Fruit fly (Drosophila melanogaster) whole organism, embryonic: ENCODE data around the gene MICAL-like.

ENCODE experiments used
- Bdp1 ChIP-seq: fragments of 200-800 bp; sonication (Bioruptor generic); optimal IDR thresholded peaks from 3 replicates; lab custom pipeline; 2016; ENCODE audit warnings: missing biosample characterization, missing genetic modification characterization
- CG10274 ChIP-seq: fragments of 200-800 bp; sonication (Bioruptor generic); optimal IDR thresholded peaks from 3 replicates; lab custom pipeline; 2017; ENCODE audit warnings: missing biosample characterization, mild to moderate bottlenecking, missing genetic modification characterization
- CG10366 ChIP-seq: fragments of 200-800 bp; sonication (Bioruptor generic); IDR thresholded peaks from 2 replicates; pipeline ENCODE4 v1.3.6; 2022; ENCODE audit warnings: missing biosample characterization, missing genetic modification characterization
- CG10979 ChIP-seq: fragments of 200-800 bp; sonication (Bioruptor generic); optimal IDR thresholded peaks from 2 replicates; lab custom pipeline; 2018; ENCODE audit warnings: missing biosample characterization, mild to moderate bottlenecking, missing genetic modification characterization, moderate library complexity
- CG11695 ChIP-seq: fragments of 200-800 bp; sonication (Bioruptor generic); IDR thresholded peaks from 3 replicates; pipeline ENCODE4 v1.3.6; 2022; ENCODE audit warnings: missing biosample characterization, missing genetic modification characterization
- CG13624 ChIP-seq: fragments of 200-800 bp; sonication (Bioruptor generic); optimal IDR thresholded peaks from 2 replicates; lab custom pipeline; 2016; ENCODE audit warnings: missing biosample characterization, missing genetic modification characterization
- CG13894 ChIP-seq: fragments of 200-800 bp; sonication (Bioruptor generic); optimal IDR thresholded peaks from 3 replicates; lab custom pipeline; 2018; ENCODE audit warnings: missing biosample characterization, mild to moderate bottlenecking, missing genetic modification characterization, moderate library complexity
- CG14667 ChIP-seq: fragments of 200-800 bp; sonication (Bioruptor generic); IDR thresholded peaks from 2 replicates; pipeline ENCODE4 v1.3.6; 2022; ENCODE audit warnings: missing biosample characterization, missing genetic modification characterization
- CG15269 ChIP-seq: fragments of 200-800 bp; sonication (Bioruptor generic); optimal IDR thresholded peaks from 2 replicates; lab custom pipeline; 2018; ENCODE audit warnings: missing biosample characterization, mild to moderate bottlenecking, missing genetic modification characterization, moderate library complexity
- CG1603 ChIP-seq: fragments of 200-800 bp; sonication (Bioruptor generic); optimal IDR thresholded peaks from 2 replicates; lab custom pipeline; 2019; ENCODE audit warnings: missing biosample characterization, mild to moderate bottlenecking, missing genetic modification characterization, moderate library complexity
- CG2120 ChIP-seq: fragments of 200-800 bp; sonication (Bioruptor generic); optimal IDR thresholded peaks from 3 replicates; lab custom pipeline; 2016; ENCODE audit warnings: missing biosample characterization, missing genetic modification characterization
- CG31365 ChIP-seq: fragments of 200-800 bp; sonication (Bioruptor generic); optimal IDR thresholded peaks from 2 replicates; lab custom pipeline; 2018; ENCODE audit warnings: missing biosample characterization, mild to moderate bottlenecking, missing genetic modification characterization
- CG32532 ChIP-seq: fragments of 200-800 bp; sonication (Bioruptor generic); IDR thresholded peaks from 2 replicates; pipeline ENCODE4 v1.3.6; 2022; ENCODE audit warnings: missing biosample characterization, missing genetic modification characterization
- CG5245 ChIP-seq: fragments of 200-800 bp; sonication (Bioruptor generic); optimal IDR thresholded peaks from 3 replicates; lab custom pipeline; 2016; ENCODE audit warnings: missing biosample characterization, missing genetic modification characterization
- CG6272 ChIP-seq: fragments of 200-800 bp; sonication (Bioruptor generic); IDR thresholded peaks from 2 replicates; pipeline ENCODE4 v1.3.6; 2022; ENCODE audit warnings: missing biosample characterization, missing genetic modification characterization
- CG8089 ChIP-seq: fragments of 200-800 bp; sonication (Bioruptor generic); optimal IDR thresholded peaks from 3 replicates; lab custom pipeline; 2016; ENCODE audit warnings: missing biosample characterization, missing genetic modification characterization
- CG9876 ChIP-seq: fragments of 200-800 bp; sonication (Bioruptor generic); optimal IDR thresholded peaks from 2 replicates; lab custom pipeline; 2016; ENCODE audit warnings: missing biosample characterization, missing genetic modification characterization
- CkIIα-i1 ChIP-seq: fragments of 200-800 bp; sonication (Bioruptor generic); IDR thresholded peaks from 2 replicates; pipeline ENCODE4 v1.3.6; 2022; ENCODE audit warnings: missing biosample characterization, missing genetic modification characterization
- Dip2 ChIP-seq: fragments of 200-800 bp; sonication (Bioruptor generic); IDR thresholded peaks from 2 replicates; pipeline ENCODE4 v1.3.6; 2022; ENCODE audit warnings: missing biosample characterization, missing genetic modification characterization
- Doc2 ChIP-seq: fragments of 200-800 bp; sonication (Bioruptor generic); IDR thresholded peaks from 2 replicates; pipeline ENCODE4 v1.3.6; 2022; ENCODE audit warnings: missing biosample characterization, missing genetic modification characterization
- Ets97D ChIP-seq: fragments of 200-800 bp; sonication (Bioruptor generic); optimal IDR thresholded peaks from 3 replicates; lab custom pipeline; 2016; ENCODE audit warnings: missing biosample characterization, missing genetic modification characterization
- Fer1 ChIP-seq: fragments of 200-800 bp; sonication (Bioruptor generic); optimal IDR thresholded peaks from 2 replicates; lab custom pipeline; 2017; ENCODE audit warnings: missing biosample characterization, mild to moderate bottlenecking, missing genetic modification characterization
- HLHmδ ChIP-seq: fragments of 200-800 bp; sonication (Bioruptor generic); optimal IDR thresholded peaks from 2 replicates; lab custom pipeline; 2018; ENCODE audit warnings: missing biosample characterization, mild to moderate bottlenecking, missing genetic modification characterization, moderate library complexity
- Hmx ChIP-seq: fragments of 200-800 bp; sonication (Bioruptor generic); optimal IDR thresholded peaks from 2 replicates; lab custom pipeline; 2016; ENCODE audit warnings: missing biosample characterization, missing genetic modification characterization
- Hr78 ChIP-seq, 2 experiments: fragments of 200-800 bp in 1 of 2; fragments of >200 bp in 1 of 2; sonication (Bioruptor generic) in 1 of 2; optimal IDR thresholded peaks; 2 replicates each; lab custom pipeline; 2017 to 2019; ENCODE audit warnings: missing biosample characterization in 2 of 2, missing genetic modification characterization in 2 of 2, mild to moderate bottlenecking in 1 of 2, moderate library complexity in 1 of 2
- MBD-R2 ChIP-seq: fragments of 200-800 bp; sonication (Bioruptor generic); IDR thresholded peaks from 2 replicates; pipeline ENCODE4 v1.3.6; 2022; ENCODE audit warnings: missing biosample characterization, missing genetic modification characterization
- MESR4 ChIP-seq: fragments of 200-800 bp; sonication (Bioruptor generic); optimal IDR thresholded peaks from 2 replicates; lab custom pipeline; 2018; ENCODE audit warnings: missing biosample characterization, mild to moderate bottlenecking, missing genetic modification characterization, moderate library complexity
- Myb ChIP-seq: fragments of 200-800 bp; sonication (Bioruptor generic); optimal IDR thresholded peaks from 2 replicates; lab custom pipeline; 2016; ENCODE audit warnings: missing biosample characterization, missing genetic modification characterization
- Opbp ChIP-seq: fragments of 200-800 bp; sonication (Bioruptor generic); IDR thresholded peaks from 3 replicates; pipeline ENCODE4 v1.3.6; 2022; ENCODE audit warnings: missing biosample characterization, missing genetic modification characterization; ENCODE audit not compliant: partially characterized antibody
- Stat92E ChIP-seq, 3 experiments: fragments of >200 bp in 2 of 3; fragments of 200-800 bp in 1 of 3; sonication (Bioruptor generic) in 1 of 3; optimal IDR thresholded peaks; 2 replicates each; lab custom pipeline; 2017 to 2019; ENCODE audit warnings: missing biosample characterization in 3 of 3, missing genetic modification characterization in 3 of 3, mild to moderate bottlenecking in 1 of 3, moderate library complexity in 1 of 3
- ase ChIP-seq: fragments of 200-800 bp; sonication (Bioruptor generic); IDR thresholded peaks from 3 replicates; pipeline ENCODE4 v1.3.6; 2022; ENCODE audit warnings: missing biosample characterization, missing genetic modification characterization
- btn ChIP-seq: fragments of 200-800 bp; sonication (Bioruptor generic); optimal IDR thresholded peaks from 2 replicates; lab custom pipeline; 2016; ENCODE audit warnings: missing biosample characterization, missing genetic modification characterization
- cato ChIP-seq: fragments of 200-800 bp; sonication (Bioruptor generic); optimal IDR thresholded peaks from 2 replicates; lab custom pipeline; 2016; ENCODE audit warnings: missing biosample characterization, missing genetic modification characterization, borderline replicate concordance
- dysf ChIP-seq: fragments of 200-800 bp; sonication (Bioruptor generic); IDR thresholded peaks from 3 replicates; pipeline ENCODE4 v1.3.6; 2022; ENCODE audit warnings: missing biosample characterization, missing genetic modification characterization
- fd64A ChIP-seq: fragments of 200-800 bp; sonication (Bioruptor generic); optimal IDR thresholded peaks from 3 replicates; lab custom pipeline; 2018; ENCODE audit warnings: missing biosample characterization, mild to moderate bottlenecking, missing genetic modification characterization
- ftz-f1 ChIP-seq: fragments of 200-800 bp; sonication (Bioruptor generic); optimal IDR thresholded peaks from 2 replicates; lab custom pipeline; 2016; ENCODE audit warnings: missing biosample characterization, missing genetic modification characterization
- fu2 ChIP-seq: fragments of 200-800 bp; sonication (Bioruptor generic); optimal IDR thresholded peaks from 2 replicates; lab custom pipeline; 2016; ENCODE audit warnings: missing biosample characterization, missing genetic modification characterization
- gt ChIP-seq: fragments of 200-800 bp; sonication (Bioruptor generic); IDR thresholded peaks from 2 replicates; pipeline ENCODE4 v1.3.6; 2022; ENCODE audit warnings: missing biosample characterization, missing genetic modification characterization
- kni ChIP-seq: fragments of 200-800 bp; sonication (Bioruptor generic); optimal IDR thresholded peaks from 3 replicates; lab custom pipeline; 2017; ENCODE audit warnings: mild to moderate bottlenecking, missing biosample characterization, missing genetic modification reagents, missing genetic modification characterization
- knrl ChIP-seq: fragments of 200-800 bp; sonication (Bioruptor generic); IDR thresholded peaks from 3 replicates; pipeline ENCODE4 v1.3.6; 2022; ENCODE audit warnings: missing biosample characterization, missing genetic modification characterization; ENCODE audit not compliant: partially characterized antibody
- lola ChIP-seq, 3 experiments: fragments of >200 bp in 2 of 3; fragments of 200-800 bp in 1 of 3; sonication (Bioruptor generic) in 1 of 3; optimal IDR thresholded peaks; 2 replicates each; lab custom pipeline; 2017 to 2019; ENCODE audit warnings: missing biosample characterization in 3 of 3, missing genetic modification characterization in 3 of 3, mild to moderate bottlenecking in 1 of 3, moderate library complexity in 1 of 3
- nmo ChIP-seq: fragments of 200-800 bp; sonication (Bioruptor generic); optimal IDR thresholded peaks from 2 replicates; lab custom pipeline; 2018; ENCODE audit warnings: missing biosample characterization, mild to moderate bottlenecking, missing genetic modification characterization, moderate library complexity
- pho ChIP-seq: fragments of 200-800 bp; sonication (Bioruptor generic); optimal IDR thresholded peaks from 2 replicates; lab custom pipeline; 2016; ENCODE audit warnings: missing biosample characterization, missing genetic modification characterization
- sd ChIP-seq: fragments of 200-800 bp; sonication (Bioruptor generic); optimal IDR thresholded peaks from 3 replicates; lab custom pipeline; 2018; ENCODE audit warnings: missing biosample characterization, mild to moderate bottlenecking, missing genetic modification characterization, moderate library complexity
- slou ChIP-seq: fragments of 200-800 bp; sonication (Bioruptor generic); optimal IDR thresholded peaks from 3 replicates; lab custom pipeline; 2016; ENCODE audit warnings: missing biosample characterization, missing genetic modification characterization
- tap ChIP-seq: fragments of 200-800 bp; optimal IDR thresholded peaks from 3 replicates; lab custom pipeline; 2019; ENCODE audit warnings: missing biosample characterization, mild to moderate bottlenecking, missing genetic modification characterization, moderate library complexity
- tll ChIP-seq, 2 experiments: fragments of 200-800 bp in 1 of 2; fragments of >200 bp in 1 of 2; sonication (Bioruptor generic) in 1 of 2; optimal IDR thresholded peaks; 2 replicates each; lab custom pipeline; 2017 to 2019; ENCODE audit warnings: missing biosample characterization in 2 of 2, missing genetic modification characterization in 2 of 2, mild to moderate bottlenecking in 1 of 2, moderate library complexity in 1 of 2
- trh ChIP-seq: fragments of 200-800 bp; sonication (Bioruptor generic); optimal IDR thresholded peaks from 2 replicates; lab custom pipeline; 2016; ENCODE audit warnings: missing biosample characterization, missing genetic modification characterization
- tup ChIP-seq: fragments of 200-800 bp; sonication (Bioruptor generic); optimal IDR thresholded peaks from 2 replicates; lab custom pipeline; 2016; ENCODE audit warnings: missing biosample characterization, mild to moderate bottlenecking, missing genetic modification characterization, moderate library complexity
- zen2 ChIP-seq: fragments of 200-800 bp; sonication (Bioruptor generic); IDR thresholded peaks from 3 replicates; pipeline ENCODE4 v1.3.6; 2022; ENCODE audit warnings: missing biosample characterization, missing genetic modification characterization; ENCODE audit not compliant: partially characterized antibody

The MICAL-like gene

dm6 chr3L:13044335-13044814 lies 29.2 kb upstream of the MICAL-like start, which contains the start of gene Syx13 (continued):
- no peak; the same call in 2 of the 3 replicates for TF ChIP-seq zen2
- 0 out of 3 replicates have a peak, but pooled peaks have one; percentile 14 for TF ChIP-seq CG11695 (GFP tag; lab: Robert Waterston, UW)
- no peak for TF ChIP-seq tap (tag; lab: Kevin White, UChicago)
- TF ChIP-seq fd64A (GFP tag; lab: Kevin White, UChicago), result no peak
- 0 out of 2 replicates have a peak, but pooled peaks have one; percentile 18 for TF ChIP-seq CG6272 (GFP tag; lab: Robert Waterston, UW)
- TF ChIP-seq ase (GFP tag; lab: Robert Waterston, UW), result no peak
- TF ChIP-seq kni (GFP tag; lab: Kevin White, UChicago), result peak; percentile 62
- TF ChIP-seq dysf (GFP tag; lab: Robert Waterston, UW), result no peak
- TF ChIP-seq btn (GFP tag; lab: Kevin White, UChicago), result no peak
- TF ChIP-seq trh, result no peak
- TF ChIP-seq CG32532 (GFP tag; lab: Robert Waterston, UW), result 0 out of 2 replicates have a peak, but pooled peaks have one; percentile 17
- TF ChIP-seq gt (GFP tag; lab: Robert Waterston, UW), result no peak
- TF ChIP-seq sd (tag; lab: Kevin White, UChicago), result peak; percentile 86
- no peak for TF ChIP-seq CG8089
- no peak for TF ChIP-seq CG15269
- TF ChIP-seq CG9876 (GFP tag; lab: Kevin White, UChicago), result no peak
- peak; percentile 78 for TF ChIP-seq knrl (GFP tag; lab: Robert Waterston, UW)
- TF ChIP-seq tup (GFP tag; lab: Kevin White, UChicago), result no peak
- peak; percentile 40 for TF ChIP-seq CG13894
- TF ChIP-seq MESR4, result peak; percentile 92
- TF ChIP-seq CG1603 (tag; lab: Kevin White, UChicago), result peak; percentile 68
- TF ChIP-seq Stat92E (GFP tag; optimal IDR thresholded peaks at IDR 0.05; lab: Kevin White, UChicago), result peak in 1 of 3 experiments; percentile 21
- no peak for TF ChIP-seq CG5245 (GFP tag; lab: Kevin White, UChicago)
- TF ChIP-seq Opbp, result peak; percentile 84
- peak; percentile 21 for TF ChIP-seq Ets97D (GFP tag; lab: Kevin White, UChicago)
- peak; percentile 35 for TF ChIP-seq nmo (GFP tag; lab: Kevin White, UChicago)
- TF ChIP-seq CG31365 (tag; lab: Kevin White, UChicago), result no peak
- peak; percentile 19 for TF ChIP-seq ftz-f1 (GFP tag; lab: Kevin White, UChicago)
- no peak for TF ChIP-seq Myb
- TF ChIP-seq Doc2 (GFP tag; lab: Robert Waterston, UW), result no peak
- no peak for TF ChIP-seq Dip2 (GFP tag; lab: Robert Waterston, UW)
- no peak for TF ChIP-seq CG13624 (GFP tag; lab: Kevin White, UChicago)
- no peak for TF ChIP-seq tll (GFP tag; optimal IDR thresholded peaks at IDR 0.05; lab: Kevin White, UChicago)
- no peak for TF ChIP-seq HLHmδ (GFP tag; lab: Kevin White, UChicago)
- TF ChIP-seq pho, result no peak
- TF ChIP-seq MBD-R2 (GFP tag; lab: Robert Waterston, UW), result peak; percentile 81
- no peak for TF ChIP-seq CkIIα-i1
- TF ChIP-seq CG14667 (GFP tag; lab: Robert Waterston, UW), result no peak
- no peak for TF ChIP-seq slou
- no peak for TF ChIP-seq CG10366 (GFP tag; lab: Robert Waterston, UW)
- TF ChIP-seq Bdp1 (GFP tag; lab: Kevin White, UChicago), result no peak
- TF ChIP-seq Fer1, result peak; percentile 70
- peak; percentile 22 for TF ChIP-seq CG2120
- TF ChIP-seq CG10274, result no peak
- peak in 1 of 2 experiments; percentile 1 for TF ChIP-seq Hr78 (GFP tag; optimal IDR thresholded peaks at IDR 0.05; lab: Kevin White, UChicago)
- TF ChIP-seq Hmx (GFP tag; lab: Kevin White, UChicago), result no peak
- no peak for TF ChIP-seq lola (GFP tag; optimal IDR thresholded peaks at IDR 0.05; lab: Kevin White, UChicago)
- peak; percentile 11 for TF ChIP-seq CG10979 (tag; lab: Kevin White, UChicago)
- no peak for TF ChIP-seq fu2
- TF ChIP-seq cato, result no peak
